Worm (Caenorhabditis elegans) whole organism, L1 larva: Measurements from ENCODE around the gene ostb-1.
A peak's percentile ranks its signal among the peaks of the same experiment; 100 is the strongest.

Experiments used
- Y116A8C.19 ChIP-seq: sonication (generic microtip); optimal IDR thresholded peaks from 2 replicates; lab custom pipeline; 2016; ENCODE audit warnings: missing compliant biosample characterization, missing genetic modification characterization, borderline replicate concordance
- aha-1 ChIP-seq: fragments of 150-350 bp; optimal IDR thresholded peaks from 2 replicates; lab custom pipeline; 2014; ENCODE audit warnings: missing biosample characterization, missing genetic modification characterization
- ama-1 ChIP-seq: fragments of 150-350 bp; optimal IDR thresholded peaks from 2 replicates; lab custom pipeline; 2014
- blmp-1 ChIP-seq: fragments of 150-350 bp; optimal IDR thresholded peaks from 2 replicates; lab custom pipeline; 2014; ENCODE audit warnings: missing biosample characterization, missing genetic modification characterization
- ceh-8 ChIP-seq: fragments of 200-800 bp; sonication (Bioruptor generic); optimal IDR thresholded peaks from 2 replicates; lab custom pipeline; 2018; ENCODE audit warnings: mild to moderate bottlenecking, missing genetic modification characterization, moderate library complexity, missing compliant biosample characterization
- ceh-90 ChIP-seq: sonication (generic microtip); optimal IDR thresholded peaks from 2 replicates; lab custom pipeline; 2016; ENCODE audit warnings: missing genetic modification characterization, missing compliant biosample characterization
- dsc-1 ChIP-seq: sonication (generic microtip); optimal IDR thresholded peaks from 2 replicates; lab custom pipeline; 2016; ENCODE audit warnings: mild to moderate bottlenecking, missing genetic modification characterization, missing compliant biosample characterization
- efl-1 ChIP-seq, 4 experiments: fragments of 150-350 bp; optimal IDR thresholded peaks in 3 of 4; peaks in 1 of 4; 1 replicate in 1 of 4; 2 replicates in 3 of 4; lab custom pipeline; 2014; ENCODE audit warnings: missing biosample characterization in 2 of 4, missing genetic modification characterization in 2 of 4, missing genetic modification reagents in 2 of 4
- efl-3 ChIP-seq: fragments of 200-800 bp; sonication (Bioruptor generic); optimal IDR thresholded peaks from 2 replicates; lab custom pipeline; 2018; ENCODE audit warnings: mild to moderate bottlenecking, missing genetic modification characterization, missing compliant biosample characterization
- egl-13 ChIP-seq: sonication (generic microtip); optimal IDR thresholded peaks from 2 replicates; lab custom pipeline; 2016; ENCODE audit warnings: missing genotype, missing genetic modification reagents, missing genetic modification characterization, missing compliant biosample characterization
- egl-27 ChIP-seq, 2 experiments: fragments of 150-350 bp in 1 of 2; sonication (generic microtip); optimal IDR thresholded peaks; 3 replicates each; lab custom pipeline; 2017 to 2018; ENCODE audit warnings: missing biosample characterization in 2 of 2, missing genetic modification characterization in 2 of 2, missing genetic modification reagents in 2 of 2
- elt-2 ChIP-seq: sonication (generic microtip); optimal IDR thresholded peaks from 2 replicates; lab custom pipeline; 2016; ENCODE audit warnings: missing genetic modification characterization, mild to moderate bottlenecking, inconsistent platforms, missing compliant biosample characterization, missing genetic modification reagents
- elt-3 ChIP-seq, 6 experiments: fragments of 150-350 bp in 1 of 6; sonication (generic microtip); optimal IDR thresholded peaks; 2 replicates each; lab custom pipeline; 2017 to 2018; ENCODE audit warnings: missing biosample characterization in 6 of 6, missing genetic modification characterization in 6 of 6, inconsistent platforms in 1 of 6
- fkh-10 ChIP-seq: sonication (generic microtip); optimal IDR thresholded peaks from 2 replicates; lab custom pipeline; 2017; ENCODE audit warnings: missing biosample characterization, missing genetic modification reagents, missing genetic modification characterization
- fkh-8 ChIP-seq: sonication (generic microtip); optimal IDR thresholded peaks from 2 replicates; lab custom pipeline; 2016; ENCODE audit warnings: mild to moderate bottlenecking, missing genetic modification characterization, missing compliant biosample characterization
- fos-1 ChIP-seq: fragments of 150-350 bp; optimal IDR thresholded peaks from 2 replicates; lab custom pipeline; 2014; ENCODE audit warnings: missing biosample characterization, missing genetic modification characterization
- grh-1 ChIP-seq: fragments of 200-800 bp; sonication (Bioruptor generic); IDR thresholded peaks from 2 replicates; pipeline ENCODE4 v1.3.6; 2022; ENCODE audit warnings: missing genetic modification reagents, missing genetic modification characterization, missing compliant biosample characterization
- hlh-17 ChIP-seq: fragments of 200-800 bp; sonication (Bioruptor generic); optimal IDR thresholded peaks from 2 replicates; lab custom pipeline; 2018; ENCODE audit warnings: missing genetic modification characterization, mild to moderate bottlenecking, missing compliant biosample characterization, moderate library complexity, borderline replicate concordance
- hlh-4 ChIP-seq: sonication (generic microtip); optimal IDR thresholded peaks from 2 replicates; lab custom pipeline; 2016; ENCODE audit warnings: mild to moderate bottlenecking, missing genetic modification characterization, missing compliant biosample characterization
- hpl-2 ChIP-seq: fragments of 150-350 bp; optimal IDR thresholded peaks from 2 replicates; lab custom pipeline; 2014; ENCODE audit warnings: missing biosample characterization, missing genetic modification reagents, missing genetic modification characterization
- irx-1 ChIP-seq: sonication (generic microtip); optimal IDR thresholded peaks from 2 replicates; lab custom pipeline; 2016; ENCODE audit warnings: missing genetic modification characterization, missing compliant biosample characterization
- isw-1 ChIP-seq: fragments of 200-800 bp; sonication (Bioruptor generic); IDR thresholded peaks from 2 replicates; pipeline ENCODE4 v1.3.6; 2022; ENCODE audit warnings: missing genetic modification characterization, missing compliant biosample characterization
- lin-13 ChIP-seq: fragments of 150-350 bp; optimal IDR thresholded peaks from 2 replicates; lab custom pipeline; 2014; ENCODE audit warnings: missing biosample characterization, missing genetic modification reagents, missing genetic modification characterization
- lin-14 ChIP-seq: fragments of 200-800 bp; sonication (Bioruptor generic); optimal IDR thresholded peaks from 2 replicates; lab custom pipeline; 2018; ENCODE audit warnings: mild to moderate bottlenecking, missing genetic modification characterization, moderate library complexity, missing compliant biosample characterization
- lin-35 ChIP-seq, 2 experiments: fragments of 150-350 bp; optimal IDR thresholded peaks; 2 replicates each; lab custom pipeline; 2014; ENCODE audit warnings: missing biosample characterization in 2 of 2, missing genetic modification characterization in 2 of 2, missing genetic modification reagents in 2 of 2
- lsy-2 ChIP-seq, 2 experiments: fragments of 150-350 bp; optimal IDR thresholded peaks; 2 replicates each; lab custom pipeline; 2014; ENCODE audit warnings: missing biosample characterization in 2 of 2, missing genetic modification characterization in 2 of 2
- mdl-1 ChIP-seq, 2 experiments: fragments of 150-350 bp; optimal IDR thresholded peaks; 2 replicates each; lab custom pipeline; 2014 to 2017; ENCODE audit warnings: missing biosample characterization in 2 of 2, missing genetic modification characterization in 2 of 2, inconsistent platforms in 1 of 2
- mef-2 ChIP-seq: fragments of 150-350 bp; optimal IDR thresholded peaks from 2 replicates; lab custom pipeline; 2014; ENCODE audit warnings: missing biosample characterization, missing genetic modification characterization
- mep-1 ChIP-seq: fragments of 150-350 bp; optimal IDR thresholded peaks from 2 replicates; lab custom pipeline; 2014; ENCODE audit warnings: missing biosample characterization, missing genetic modification characterization
- nhr-47 ChIP-seq: sonication (generic microtip); optimal IDR thresholded peaks from 2 replicates; lab custom pipeline; 2016; ENCODE audit warnings: mild to moderate bottlenecking, missing genetic modification characterization, moderate library complexity, missing compliant biosample characterization
- nhr-71 ChIP-seq: sonication (generic microtip); optimal IDR thresholded peaks from 2 replicates; lab custom pipeline; 2016; ENCODE audit warnings: mild to moderate bottlenecking, missing genetic modification characterization, moderate library complexity, missing compliant biosample characterization
- nhr-84 ChIP-seq: sonication (generic microtip); optimal IDR thresholded peaks from 2 replicates; lab custom pipeline; 2017; ENCODE audit warnings: missing biosample characterization, missing genetic modification characterization
- pag-3 ChIP-seq: sonication (generic microtip); optimal IDR thresholded peaks from 2 replicates; lab custom pipeline; 2017; ENCODE audit warnings: missing genetic modification characterization, mild to moderate bottlenecking, missing compliant biosample characterization, antibody characterized with exemption, borderline replicate concordance; ENCODE audit not compliant: insufficient read depth
- pax-3 ChIP-seq: fragments of 200-800 bp; sonication (Bioruptor generic); optimal IDR thresholded peaks from 2 replicates; lab custom pipeline; 2018; ENCODE audit warnings: mild to moderate bottlenecking, missing genetic modification characterization, moderate library complexity, missing compliant biosample characterization
- pqm-1 ChIP-seq: sonication (generic microtip); optimal IDR thresholded peaks from 3 replicates; lab custom pipeline; 2017; ENCODE audit warnings: missing biosample characterization, missing genetic modification characterization
- skn-1 ChIP-seq: fragments of 150-350 bp; optimal IDR thresholded peaks from 2 replicates; lab custom pipeline; 2014; ENCODE audit warnings: missing biosample characterization, missing genetic modification characterization
- sup-37 ChIP-seq: fragments of 200-800 bp; sonication (Bioruptor generic); optimal IDR thresholded peaks from 2 replicates; lab custom pipeline; 2018; ENCODE audit warnings: mild to moderate bottlenecking, missing genetic modification characterization, missing compliant biosample characterization
- swsn-7 ChIP-seq: sonication (generic microtip); optimal IDR thresholded peaks from 2 replicates; lab custom pipeline; 2016; ENCODE audit warnings: missing genetic modification characterization, missing compliant biosample characterization
- tbx-2 ChIP-seq: sonication (generic microtip); optimal IDR thresholded peaks from 2 replicates; lab custom pipeline; 2016; ENCODE audit warnings: missing genetic modification characterization, missing compliant biosample characterization
- tlp-1 ChIP-seq: fragments of 150-350 bp; optimal IDR thresholded peaks from 2 replicates; lab custom pipeline; 2014; ENCODE audit warnings: missing biosample characterization, missing genetic modification characterization
- unc-30 ChIP-seq: sonication (generic microtip); optimal IDR thresholded peaks from 2 replicates; lab custom pipeline; 2017; ENCODE audit warnings: missing biosample characterization, missing genetic modification characterization
- unc-62 ChIP-seq: fragments of 150-350 bp; optimal IDR thresholded peaks from 2 replicates; lab custom pipeline; 2014; ENCODE audit warnings: missing biosample characterization, missing genetic modification reagents, missing genetic modification characterization
- unc-98 ChIP-seq: fragments of 200-800 bp; sonication (Bioruptor generic); IDR thresholded peaks from 2 replicates; pipeline ENCODE4 v1.3.6; 2022; ENCODE audit warnings: missing genetic modification characterization, missing compliant biosample characterization
- xbp-1 ChIP-seq: sonication (generic microtip); optimal IDR thresholded peaks from 2 replicates; lab custom pipeline; 2016; ENCODE audit warnings: missing genetic modification characterization, missing compliant biosample characterization

ostb-1 gene

DNA sequence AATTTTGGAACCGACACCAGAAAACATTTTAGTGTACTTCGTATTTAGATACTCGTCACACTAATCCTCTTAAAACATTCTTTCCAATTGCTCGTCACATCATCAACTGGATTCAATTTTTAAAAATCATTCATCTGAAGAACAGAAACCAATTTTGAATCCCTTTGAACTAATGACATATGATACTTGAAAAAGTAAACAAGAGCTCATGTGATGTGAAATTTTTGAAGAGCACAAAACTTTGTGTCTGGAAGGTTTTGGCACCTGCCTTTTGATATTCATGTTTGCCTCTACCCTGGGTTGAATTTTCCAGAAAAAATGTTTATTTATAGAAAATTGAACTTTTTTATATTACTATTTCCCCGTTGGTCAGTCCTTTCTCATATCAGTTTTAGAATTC lies 24.5 kb downstream of the ostb-1 start (continued):
- TF ChIP-seq egl-27 (tag; optimal IDR thresholded peaks at IDR 0.05; lab: Kevin White, UChicago) (no peak), mef-2 (tag; lab: Kevin White, UChicago) (no peak), lin-14 (peak; percentile 44), unc-30 (tag; lab: Kevin White, UChicago) (no peak), mep-1 (tag; lab: Kevin White, UChicago) (peak; percentile 11), grh-1 (GFP tag; lab: Robert Waterston, UW) (no peak), pax-3 (tag; lab: Kevin White, UChicago) (no peak), efl-1 (optimal IDR thresholded peaks at IDR 0.05; lab: Kevin White, UChicago) (peak in 1 of 2 experiments; percentile 17), efl-1 (GFP tag; optimal IDR thresholded peaks at IDR 0.05 in 1 of 2; lab: Kevin White, UChicago) (no peak), elt-3 (tag; optimal IDR thresholded peaks at IDR 0.05; lab: Kevin White, UChicago) (no peak), xbp-1 (tag; lab: Kevin White, UChicago) (peak; percentile 8)

ce11 chrII:7889321-7889720 lies 25.0 kb downstream of the ostb-1 start:
- TF ChIP-seq elt-2 (tag; lab: Kevin White, UChicago) (peak; percentile 57), pag-3 (tag; lab: Kevin White, UChicago) (no peak), lin-35 (GFP tag; optimal IDR thresholded peaks at IDR 0.05; lab: Kevin White, UChicago) (peak in 1 of 2 experiments; percentile 11), pax-3 (tag; lab: Kevin White, UChicago) (no peak), tbx-2 (tag; lab: Kevin White, UChicago) (no peak), hpl-2 (GFP tag; lab: Kevin White, UChicago) (no peak), aha-1 (no peak), unc-30 (tag; lab: Kevin White, UChicago) (no peak)

ce11 chrII:7891869-7892615 lies 27.7 kb downstream of the ostb-1 start:
- TF ChIP-seq nhr-71 (peak; percentile 58), elt-2 (tag; lab: Kevin White, UChicago) (peak; percentile 72), sup-37 (GFP tag; lab: Kevin White, UChicago) (no peak), ceh-8 (peak; percentile 20), pag-3 (tag; lab: Kevin White, UChicago) (no peak), irx-1 (tag; lab: Kevin White, UChicago) (peak; percentile 14), nhr-84 (no peak), ama-1 (peak; percentile 58), egl-13 (tag; lab: Kevin White, UChicago) (peak; percentile 2), grh-1 (GFP tag; lab: Robert Waterston, UW) (no peak), skn-1 (tag; lab: Kevin White, UChicago) (no peak), fkh-8 (tag; lab: Kevin White, UChicago) (peak; percentile 53), lsy-2 (tag; optimal IDR thresholded peaks at IDR 0.05; lab: Kevin White, UChicago) (peak in 1 of 2 experiments; percentile 45), fkh-10 (GFP tag; lab: Kevin White, UChicago) (peak; percentile 6), pqm-1 (tag; lab: Kevin White, UChicago) (no peak), dsc-1 (peak; percentile 40), lin-14 (peak; percentile 87), mef-2 (tag; lab: Kevin White, UChicago) (no peak), unc-30 (tag; lab: Kevin White, UChicago) (no peak), elt-3 (tag; optimal IDR thresholded peaks at IDR 0.05; lab: Kevin White, UChicago) (no peak), nhr-47 (tag; lab: Kevin White, UChicago) (peak; percentile 4), lin-35 (GFP tag; optimal IDR thresholded peaks at IDR 0.05; lab: Kevin White, UChicago) (peak in 1 of 2 experiments; percentile 9), lin-13 (GFP tag; lab: Kevin White, UChicago) (no peak), tlp-1 (tag; lab: Kevin White, UChicago) (peak; percentile 15), aha-1 (no peak), unc-62 (GFP tag; lab: Kevin White, UChicago) (no peak), swsn-7 (tag; lab: Kevin White, UChicago) (peak; percentile 46), unc-98 (no peak), Y116A8C.19 (no peak), hlh-4 (tag; lab: Kevin White, UChicago) (no peak), blmp-1 (tag; lab: Kevin White, UChicago) (peak; percentile 73), tbx-2 (tag; lab: Kevin White, UChicago) (peak; percentile 39), hlh-17 (GFP tag; lab: Kevin White, UChicago) (no peak), mdl-1 (tag; optimal IDR thresholded peaks at IDR 0.05; lab: Kevin White, UChicago) (peak in 1 of 2 experiments; percentile 1), isw-1 (GFP tag; lab: Robert Waterston, UW) (no peak), ceh-90 (tag; lab: Kevin White, UChicago) (no peak), fos-1 (tag; lab: Kevin White, UChicago) (no peak), efl-3 (GFP tag; lab: Kevin White, UChicago) (no peak)
